Worm (Caenorhabditis elegans) whole organism, early embryonic: ENCODE measurements around the gene pix-1.

Experiments used
- B0310.2 ChIP-seq: sonication (generic microtip); optimal IDR thresholded peaks from 2 replicates; lab custom pipeline; 2016; ENCODE audit warnings: mild to moderate bottlenecking, missing genetic modification characterization, missing compliant biosample characterization
- F13C5.2 ChIP-seq: sonication (generic microtip); optimal IDR thresholded peaks from 2 replicates; lab custom pipeline; 2017; ENCODE audit warnings: mild to moderate bottlenecking, missing genetic modification characterization, inconsistent platforms, missing compliant biosample characterization
- aly-1 ChIP-seq: sonication (generic microtip); optimal IDR thresholded peaks from 2 replicates; lab custom pipeline; 2016; ENCODE audit warnings: missing genetic modification characterization, missing compliant biosample characterization
- ama-1 ChIP-seq: fragments of 150-350 bp; optimal IDR thresholded peaks from 2 replicates; lab custom pipeline; 2014
- ceh-13 ChIP-seq: fragments of 200-800 bp; sonication (Bioruptor generic); optimal IDR thresholded peaks from 2 replicates; lab custom pipeline; 2018; ENCODE audit warnings: mild to moderate bottlenecking, missing genetic modification characterization, missing compliant biosample characterization
- ceh-36 ChIP-seq: sonication (generic microtip); optimal IDR thresholded peaks from 2 replicates; lab custom pipeline; 2016; ENCODE audit warnings: missing genetic modification characterization, inconsistent platforms, missing compliant biosample characterization
- ets-7 ChIP-seq: sonication (generic microtip); optimal IDR thresholded peaks from 2 replicates; lab custom pipeline; 2016; ENCODE audit warnings: missing genotype, missing genetic modification characterization, missing compliant biosample characterization
- flt-1 ChIP-seq: fragments of 200-800 bp; sonication (Bioruptor generic); IDR thresholded peaks from 2 replicates; pipeline ENCODE4 v1.3.6; 2022; ENCODE audit warnings: missing genetic modification characterization, missing compliant biosample characterization
- hmbx-1 ChIP-seq: sonication (generic microtip); optimal IDR thresholded peaks from 2 replicates; lab custom pipeline; 2016; ENCODE audit warnings: mild to moderate bottlenecking, missing genetic modification characterization, missing compliant biosample characterization
- hmg-4 ChIP-seq: fragments of 200-800 bp; sonication (Bioruptor generic); optimal IDR thresholded peaks from 2 replicates; lab custom pipeline; 2018; ENCODE audit warnings: mild to moderate bottlenecking, missing genetic modification characterization, missing compliant biosample characterization
- hnd-1 ChIP-seq: sonication (generic microtip); optimal IDR thresholded peaks from 2 replicates; lab custom pipeline; 2016; ENCODE audit warnings: missing genetic modification characterization, missing compliant biosample characterization
- pes-1 ChIP-seq: fragments of 200-800 bp; sonication (Bioruptor generic); IDR thresholded peaks from 2 replicates; pipeline ENCODE4 v1.3.6; 2022; ENCODE audit warnings: missing genetic modification reagents, missing genetic modification characterization, missing compliant biosample characterization
- scrt-1 ChIP-seq: fragments of 200-800 bp; sonication (Bioruptor generic); IDR thresholded peaks from 2 replicates; pipeline ENCODE4 v1.3.6; 2022; ENCODE audit warnings: missing genetic modification characterization, missing compliant biosample characterization
- sea-1 ChIP-seq: fragments of 200-800 bp; sonication (Bioruptor generic); conservative IDR thresholded peaks from 2 replicates; pipeline ENCODE4 v1.3.6; 2022; ENCODE audit warnings: missing genetic modification characterization, missing compliant biosample characterization
- tbx-11 ChIP-seq: fragments of 200-800 bp; sonication (Bioruptor generic); IDR thresholded peaks from 2 replicates; pipeline ENCODE4 v1.3.6; 2022; ENCODE audit warnings: missing genetic modification characterization, missing compliant biosample characterization
- tbx-37 ChIP-seq: fragments of 200-800 bp; sonication (Bioruptor generic); conservative IDR thresholded peaks from 2 replicates; pipeline ENCODE4 v1.3.6; 2022; ENCODE audit warnings: missing genetic modification reagents, missing genetic modification characterization, missing compliant biosample characterization
- tra-4 ChIP-seq: sonication (generic microtip); optimal IDR thresholded peaks from 2 replicates; lab custom pipeline; 2017; ENCODE audit warnings: missing genetic modification characterization, missing compliant biosample characterization

Gene pix-1

DNA sequence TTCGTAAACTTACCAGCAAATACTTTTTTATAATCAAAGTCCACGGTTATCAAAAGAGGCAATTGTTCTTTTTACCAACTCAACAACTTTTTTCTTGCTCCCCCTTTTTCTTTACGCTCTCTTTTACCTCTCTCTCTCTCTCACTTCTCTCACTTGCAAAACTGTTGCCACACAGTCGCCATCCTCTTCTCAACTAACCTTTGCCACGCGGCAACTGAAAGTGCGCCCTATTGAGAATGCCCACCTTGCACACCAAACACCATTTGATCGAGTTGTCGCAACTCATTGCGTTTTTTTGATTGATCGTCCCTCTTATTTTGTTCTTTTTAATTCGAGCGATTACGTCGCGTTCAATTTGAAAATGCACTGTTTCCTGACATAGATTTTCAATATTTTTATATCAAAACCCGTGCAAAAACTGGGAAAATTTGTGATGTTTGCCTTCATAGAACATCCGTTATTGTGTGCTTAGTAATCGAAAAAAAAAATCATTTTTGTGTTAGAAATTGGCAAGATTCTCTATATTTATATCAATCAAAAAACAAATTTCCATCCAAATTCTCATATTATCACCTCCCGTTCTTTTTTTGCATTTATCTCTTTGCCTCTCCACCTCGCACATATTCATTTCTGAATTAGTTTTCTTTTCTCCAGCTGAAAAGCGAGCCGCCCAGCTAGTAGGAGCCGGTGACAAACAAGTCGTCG lies 19.7 kb downstream of the pix-1 start, which contains the start of gene nhr-71:
Gene nhr-71 (plus strand): TSS at position 655 of the 705 bp plus-strand sequence.
- TF ChIP-seq F13C5.2: no peak
- no peak for TF ChIP-seq flt-1 (GFP tag; lab: Robert Waterston, UW)
- TF ChIP-seq scrt-1: no peak
- TF ChIP-seq aly-1: no peak

DNA sequence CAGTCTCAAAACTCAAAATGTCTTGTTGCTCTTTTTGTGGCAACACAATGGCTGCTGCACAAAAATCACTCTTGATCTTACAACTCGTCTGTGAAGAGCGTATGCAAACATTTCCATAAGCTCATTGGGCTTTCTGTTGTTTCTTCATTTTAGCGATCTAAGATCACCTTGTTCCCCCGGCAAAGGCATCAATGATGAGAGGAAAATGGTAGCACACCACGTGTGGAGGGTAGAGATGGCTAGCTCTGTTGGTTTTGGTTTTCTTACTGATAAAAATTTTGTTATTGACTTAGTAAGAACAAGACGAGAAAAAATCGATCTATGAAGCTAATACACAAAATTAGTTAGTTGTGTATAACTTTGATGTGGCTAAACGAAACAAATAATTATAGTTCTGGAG lies 20.9 kb downstream of the pix-1 start:
- TF ChIP-seq tbx-37 (GFP tag; lab: Robert Waterston, UW): no peak
- TF ChIP-seq pes-1 (GFP tag; lab: Robert Waterston, UW): no peak
- TF ChIP-seq aly-1: no peak
- TF ChIP-seq hnd-1: no peak
- no peak for TF ChIP-seq scrt-1
- no peak for TF ChIP-seq hmbx-1
- TF ChIP-seq B0310.2 (tag; lab: Kevin White, UChicago): no peak
- TF ChIP-seq ama-1 (lab: Kevin White, UChicago): no peak
- no peak for TF ChIP-seq tra-4 (tag; lab: Kevin White, UChicago)
- TF ChIP-seq ets-7 (tag; lab: Kevin White, UChicago): no peak
- TF ChIP-seq ceh-36 (tag; lab: Kevin White, UChicago): no peak
- TF ChIP-seq flt-1 (GFP tag; lab: Robert Waterston, UW): no peak
- TF ChIP-seq tbx-11 (GFP tag; lab: Robert Waterston, UW): no peak
- no peak for TF ChIP-seq hmg-4 (GFP tag; lab: Kevin White, UChicago)
- TF ChIP-seq ceh-13: no peak
- TF ChIP-seq F13C5.2: no peak
- no peak for TF ChIP-seq sea-1 (GFP tag; lab: Robert Waterston, UW)

DNA sequence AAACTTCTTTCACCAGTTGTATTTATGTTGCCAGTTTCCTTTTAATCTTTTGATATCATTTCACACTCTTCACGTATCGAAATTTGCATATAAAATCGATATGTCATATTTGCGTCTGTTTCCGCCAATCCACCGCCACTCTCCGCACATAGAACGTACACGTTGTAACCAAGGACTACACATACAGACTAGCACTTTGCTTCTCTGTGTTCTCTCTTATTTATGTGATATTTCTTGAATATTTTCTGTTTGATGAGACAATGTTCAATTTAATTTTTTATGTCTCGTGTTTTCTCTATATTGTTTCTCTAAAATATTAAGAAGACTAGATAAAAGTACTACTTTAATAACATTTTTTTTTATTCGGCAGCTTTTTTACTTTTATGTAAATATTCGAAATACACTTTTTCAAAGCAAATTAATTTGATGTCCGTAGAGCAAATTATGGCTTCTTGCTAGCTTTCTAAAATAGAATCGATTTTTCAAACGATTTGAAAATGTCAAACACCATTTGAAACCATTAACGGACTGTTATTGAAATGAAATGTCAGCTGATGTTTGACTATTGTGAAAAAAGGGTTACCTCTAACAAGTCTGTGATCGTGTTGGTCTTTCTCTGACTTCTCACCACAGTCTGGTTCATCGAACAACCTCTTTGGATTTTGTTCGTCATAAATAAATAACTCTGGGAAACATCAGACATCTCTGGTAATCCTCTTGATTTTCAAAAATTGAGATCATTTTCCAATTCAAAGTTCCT lies 25.9 kb downstream of the pix-1 start:
- TF ChIP-seq tbx-11 (GFP tag; lab: Robert Waterston, UW) (no peak), hmg-4 (GFP tag; lab: Kevin White, UChicago) (no peak), ama-1 (lab: Kevin White, UChicago) (no peak), hnd-1 (no peak), tbx-37 (GFP tag; lab: Robert Waterston, UW) (no peak), ceh-36 (tag; lab: Kevin White, UChicago) (no peak), tra-4 (tag; lab: Kevin White, UChicago) (no peak), pes-1 (GFP tag; lab: Robert Waterston, UW) (no peak), flt-1 (GFP tag; lab: Robert Waterston, UW) (no peak), F13C5.2 (no peak), B0310.2 (tag; lab: Kevin White, UChicago) (no peak), aly-1 (no peak), sea-1 (GFP tag; lab: Robert Waterston, UW) (no peak), ets-7 (tag; lab: Kevin White, UChicago) (no peak), scrt-1 (no peak), hmbx-1 (no peak)

DNA sequence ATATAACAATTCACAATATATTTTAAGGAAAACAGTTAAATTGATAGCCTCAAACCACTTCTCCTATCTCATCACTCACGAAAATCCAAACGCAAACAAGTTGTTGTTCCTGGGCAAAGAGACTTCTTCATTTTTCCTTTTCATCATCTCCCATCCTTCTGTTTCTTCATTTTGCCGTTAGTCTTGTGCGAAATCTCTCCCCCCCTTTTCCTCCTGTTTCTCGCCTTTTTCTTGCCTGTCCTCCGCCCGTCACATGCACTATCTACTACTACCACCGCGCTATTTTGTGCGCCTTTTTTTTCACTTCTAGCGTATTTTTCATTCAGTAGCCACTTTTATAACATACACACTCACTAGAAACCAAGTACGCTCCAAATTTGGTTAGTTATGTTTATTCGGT lies 27.4 kb downstream of the pix-1 start:
- TF ChIP-seq tbx-11 (GFP tag; lab: Robert Waterston, UW): no peak
- no peak for TF ChIP-seq pes-1 (GFP tag; lab: Robert Waterston, UW)
- TF ChIP-seq ets-7 (tag; lab: Kevin White, UChicago): no peak
- TF ChIP-seq hmg-4 (GFP tag; lab: Kevin White, UChicago): no peak
- no peak for TF ChIP-seq ceh-36 (tag; lab: Kevin White, UChicago)
- no peak for TF ChIP-seq ceh-13
- no peak for TF ChIP-seq sea-1 (GFP tag; lab: Robert Waterston, UW)
- TF ChIP-seq scrt-1: no peak
- TF ChIP-seq ama-1 (lab: Kevin White, UChicago): no peak
- no peak for TF ChIP-seq flt-1 (GFP tag; lab: Robert Waterston, UW)
- no peak for TF ChIP-seq tra-4 (tag; lab: Kevin White, UChicago)
- no peak for TF ChIP-seq B0310.2 (tag; lab: Kevin White, UChicago)
- TF ChIP-seq aly-1: no peak
- no peak for TF ChIP-seq hmbx-1
- no peak for TF ChIP-seq F13C5.2
- TF ChIP-seq tbx-37 (GFP tag; lab: Robert Waterston, UW): no peak

DNA sequence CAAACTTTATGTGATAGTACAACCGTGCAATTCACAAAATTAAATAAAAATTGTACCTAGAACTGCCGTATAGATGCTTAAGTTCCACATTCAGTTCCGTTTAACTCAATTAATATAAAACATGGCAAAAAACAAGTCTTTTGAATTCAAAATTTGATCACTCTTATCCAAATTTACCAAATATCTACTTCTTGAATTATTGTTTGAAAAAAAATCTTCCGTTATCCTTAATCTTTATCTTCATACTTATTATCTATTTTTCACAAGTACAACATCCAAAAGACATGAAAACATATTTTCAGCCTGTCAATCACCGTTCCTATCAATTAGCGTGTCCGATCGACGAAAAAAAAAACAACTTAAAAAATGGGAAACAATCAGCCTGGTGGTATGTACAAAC lies 28.4 kb downstream of the pix-1 start, which contains the start of gene aakb-1:
Gene aakb-1 (plus strand): TSS at position 301 of the 400 bp plus-strand sequence.
- no peak for TF ChIP-seq scrt-1
- TF ChIP-seq pes-1 (GFP tag; lab: Robert Waterston, UW): no peak
- TF ChIP-seq aly-1: no peak
- TF ChIP-seq ama-1 (lab: Kevin White, UChicago): no peak
- TF ChIP-seq ceh-13: no peak
- TF ChIP-seq tra-4 (tag; lab: Kevin White, UChicago): no peak
- no peak for TF ChIP-seq F13C5.2
- no peak for TF ChIP-seq hmbx-1
- no peak for TF ChIP-seq flt-1 (GFP tag; lab: Robert Waterston, UW)
- TF ChIP-seq sea-1 (GFP tag; lab: Robert Waterston, UW): no peak
- no peak for TF ChIP-seq tbx-11 (GFP tag; lab: Robert Waterston, UW)
- TF ChIP-seq ets-7 (tag; lab: Kevin White, UChicago): no peak

DNA sequence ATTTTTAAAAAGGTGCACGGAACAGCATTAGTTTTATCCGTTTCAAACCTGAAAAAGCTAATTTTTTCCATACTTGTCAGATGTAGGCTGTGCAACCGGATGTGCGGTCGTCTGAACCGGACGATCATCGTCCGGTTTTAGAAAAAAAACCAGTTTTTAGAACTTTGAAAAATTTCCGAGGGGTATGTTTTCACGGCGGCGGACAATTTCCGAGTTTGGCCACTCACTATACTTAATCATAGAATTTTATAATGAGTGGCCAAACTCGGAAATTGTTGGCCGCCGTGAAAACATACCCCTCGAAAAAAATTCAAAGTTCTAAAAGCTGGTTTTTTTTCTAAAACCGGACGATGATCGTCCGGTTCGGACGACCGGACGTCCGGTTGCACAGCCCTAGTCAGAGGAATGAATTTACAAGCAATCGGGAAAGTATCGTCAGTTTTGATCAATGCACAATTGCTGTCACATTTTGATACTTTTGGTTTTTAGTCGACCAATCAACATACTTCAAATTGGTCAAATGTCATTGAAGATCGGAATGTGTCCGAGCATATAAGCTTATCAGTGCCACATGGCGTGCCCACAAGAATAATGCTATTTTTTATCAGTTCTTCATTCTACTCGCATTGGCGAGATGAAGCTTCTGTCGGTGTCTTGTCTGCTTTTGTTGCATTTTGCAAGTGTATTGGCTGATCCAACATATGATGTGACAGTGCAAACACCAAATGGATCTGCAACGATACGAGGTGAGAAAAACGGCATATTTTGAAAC lies 32.8 kb downstream of the pix-1 start, which contains the start of gene cest-13:
Gene cest-13 (plus strand): TSS at position 562 of the 772 bp plus-strand sequence.
- TF ChIP-seq hnd-1 (no peak), ets-7 (tag; lab: Kevin White, UChicago) (no peak), ceh-36 (tag; lab: Kevin White, UChicago) (no peak), tbx-11 (GFP tag; lab: Robert Waterston, UW) (no peak), aly-1 (no peak)
